Fruit fly (Drosophila melanogaster): Measurements from ENCODE around the gene Fdx2.

Gene Fdx2

DNA sequence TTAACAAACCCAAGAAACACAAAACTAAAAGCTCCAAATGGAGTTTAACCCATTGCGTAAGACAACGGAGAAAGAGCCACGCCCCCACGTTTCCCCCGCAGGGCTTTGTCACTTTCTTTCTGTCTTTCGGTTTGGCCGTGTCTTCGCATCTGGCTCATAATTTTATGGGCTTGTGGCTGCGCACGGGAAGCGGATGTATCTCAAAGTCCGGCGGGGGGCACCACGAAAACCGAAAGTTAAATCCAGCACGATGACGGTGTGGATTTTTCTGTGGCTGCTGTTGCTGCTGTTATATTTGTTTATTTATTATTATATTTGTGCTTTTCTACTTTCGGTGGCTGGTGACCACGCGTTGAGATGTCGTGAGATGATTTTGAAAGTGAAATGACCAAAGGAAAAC is 4.5 kb downstream of the Fdx2 start (continued):
- TF ChIP-seq CrebB (tag; optimal IDR thresholded peaks at IDR 0.05), result no peak
- TF ChIP-seq pros (GFP tag; optimal IDR thresholded peaks at IDR 0.05), result peak; percentile 42
- TF ChIP-seq H2.0 (GFP tag; IDR thresholded peaks at IDR 0.05), result no peak
- TF ChIP-seq kni (GFP tag; optimal IDR thresholded peaks at IDR 0.05), result peak; percentile 58
- no peak for TF ChIP-seq Dbx (GFP tag; IDR thresholded peaks at IDR 0.05)
- TF ChIP-seq pb (GFP tag; optimal IDR thresholded peaks at IDR 0.05), result no peak
- peak; percentile 99 for TF ChIP-seq Blimp-1 (GFP tag; optimal IDR thresholded peaks at IDR 0.05)
- TF ChIP-seq CHES-1-like (GFP tag; optimal IDR thresholded peaks at IDR 0.05), result no peak
- no peak for TF ChIP-seq CG14860 (GFP tag; IDR thresholded peaks at IDR 0.05; ENCODE audit: partially characterized antibody)
- no peak for TF ChIP-seq CG18262 (tag; optimal IDR thresholded peaks at IDR 0.05)
- TF ChIP-seq bcd (GFP tag; optimal IDR thresholded peaks at IDR 0.05), result no peak

DNA sequence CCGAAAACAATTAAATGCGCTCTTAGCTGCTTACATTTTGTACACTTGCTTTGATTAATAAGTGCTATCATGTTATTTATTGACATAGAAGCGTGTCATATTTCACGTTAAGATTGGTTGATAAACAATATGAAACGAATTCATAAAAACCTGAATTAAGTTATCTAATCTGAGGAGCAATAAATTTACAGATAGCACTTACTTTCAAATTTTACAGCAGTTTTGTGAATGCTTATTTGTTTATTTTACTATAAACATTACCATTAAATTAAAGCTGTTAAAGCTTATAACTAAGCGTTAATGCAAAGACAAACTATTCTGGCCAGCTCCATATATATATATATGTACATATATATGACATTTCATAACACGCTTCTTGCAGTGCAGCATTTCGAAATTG is 9.8 kb downstream of the Fdx2 start:
- TF ChIP-seq CG2129 (GFP tag; IDR thresholded peaks at IDR 0.05; ENCODE audit: partially characterized antibody) (no peak), Sox102F (GFP tag; optimal IDR thresholded peaks at IDR 0.05) (peak; percentile 7), CG11504 (tag; optimal IDR thresholded peaks at IDR 0.05) (peak; percentile 20), bsh (GFP tag; optimal IDR thresholded peaks at IDR 0.05) (peak in 1 of 2 experiments; percentile 0), CG13123 (GFP tag; optimal IDR thresholded peaks at IDR 0.05) (no peak), CG15269 (tag; optimal IDR thresholded peaks at IDR 0.05) (no peak), CG17361 (GFP tag; IDR thresholded peaks at IDR 0.05) (peak; percentile 31; the same call in 1 of the 3 replicates), disco-r (GFP tag; optimal IDR thresholded peaks at IDR 0.05) (no peak), zen (tag; optimal IDR thresholded peaks at IDR 0.05) (no peak), seq (GFP tag; IDR thresholded peaks at IDR 0.05) (no peak), Fer2 (tag; optimal IDR thresholded peaks at IDR 0.05) (no peak), dm (GFP tag; optimal IDR thresholded peaks at IDR 0.05) (no peak), row (GFP tag; IDR thresholded peaks at IDR 0.05) (0 out of 3 replicates have a peak, but pooled peaks have one; percentile 6), CG10366 (GFP tag; IDR thresholded peaks at IDR 0.05) (no peak), CG10321 (GFP tag; IDR thresholded peaks at IDR 0.05) (no peak), zfh2 (GFP tag; optimal IDR thresholded peaks at IDR 0.05) (no peak), CG10462 (GFP tag; optimal IDR thresholded peaks at IDR 0.05) (no peak), emc (GFP tag; optimal IDR thresholded peaks at IDR 0.05) (no peak), CG12104 (GFP tag; optimal IDR thresholded peaks at IDR 0.05) (no peak), CG4617 (GFP tag; optimal IDR thresholded peaks at IDR 0.05; ENCODE audit: borderline replicate concordance) (no peak), wdn (GFP tag; IDR thresholded peaks at IDR 0.05) (no peak), fu2 (GFP tag; optimal IDR thresholded peaks at IDR 0.05) (no peak), slp2 (GFP tag; optimal IDR thresholded peaks at IDR 0.05) (no peak), CG1024 (GFP tag; IDR thresholded peaks at IDR 0.05) (no peak), fd96Cb (tag; optimal IDR thresholded peaks at IDR 0.05) (peak; percentile 1), CG18262 (tag; optimal IDR thresholded peaks at IDR 0.05) (peak; percentile 29), CG15479 (GFP tag; optimal IDR thresholded peaks at IDR 0.05) (no peak), lola (GFP tag; optimal IDR thresholded peaks at IDR 0.05) (peak in 1 of 3 experiments; percentile 8), gsb-n (tag; optimal IDR thresholded peaks at IDR 0.05) (peak; percentile 22), sens (GFP tag) (peak; percentile 71), yki (optimal IDR thresholded peaks at IDR 0.05) (no peak), gt (GFP tag; IDR thresholded peaks at IDR 0.05) (no peak), gem (tag; optimal IDR thresholded peaks at IDR 0.05) (peak; percentile 13), CG17829 (tag; optimal IDR thresholded peaks at IDR 0.05) (no peak), CG2678 (tag; optimal IDR thresholded peaks at IDR 0.05) (peak; percentile 3), Sox100B (GFP tag; optimal IDR thresholded peaks at IDR 0.05) (peak; percentile 4), gcm (GFP tag; optimal IDR thresholded peaks at IDR 0.05) (no peak), bigmax (GFP tag; optimal IDR thresholded peaks at IDR 0.05) (no peak), phol (tag; optimal IDR thresholded peaks at IDR 0.05) (peak; percentile 15), otp (GFP tag; IDR thresholded peaks at IDR 0.05) (no peak)
